Worm (Caenorhabditis elegans): ENCODE measurements around the gene R193.6.

DNA sequence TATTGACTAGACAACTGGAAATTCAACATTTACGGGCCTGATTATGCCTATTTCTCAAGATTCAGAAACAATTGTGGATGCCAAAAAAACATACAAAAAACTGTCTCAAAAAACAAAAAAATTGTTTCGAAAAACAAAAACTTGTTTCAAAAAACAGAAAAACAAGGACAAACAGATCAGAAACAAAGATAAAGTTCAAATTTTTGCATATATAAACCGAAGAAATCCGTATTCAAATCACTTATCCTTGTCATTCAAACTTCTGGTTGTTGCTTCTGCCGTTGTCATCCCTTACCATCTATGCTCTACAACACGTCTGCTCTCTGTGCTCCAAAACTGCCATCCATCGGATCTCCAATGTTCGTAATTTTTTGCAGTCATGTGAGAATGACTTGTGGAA lies 6.1 kb downstream of the R193.6 start, which contains the start of gene R193.1:
- TF ChIP-seq lin-13 (GFP tag; optimal IDR thresholded peaks at IDR 0.05) = no peak
- no peak for TF ChIP-seq aha-1 (tag)
- TF ChIP-seq lin-39 (tag; optimal IDR thresholded peaks at IDR 0.05) = no peak
- TF ChIP-seq nhr-237 (tag; optimal IDR thresholded peaks at IDR 0.05) = no peak
- no peak for TF ChIP-seq pha-4 (GFP tag; IDR thresholded peaks at IDR 0.05)
- no peak for TF ChIP-seq pha-4 (tag; optimal IDR thresholded peaks at IDR 0.05)
- no peak for TF ChIP-seq sdz-12 (GFP tag; optimal IDR thresholded peaks at IDR 0.05)
- no peak for TF ChIP-seq dmd-8 (GFP tag; IDR thresholded peaks at IDR 0.05)
- TF ChIP-seq ces-1 (GFP tag; optimal IDR thresholded peaks at IDR 0.05) = no peak

Measured in whole organism, L4 larva.